Fruit fly (Drosophila melanogaster) whole organism, pupa: ENCODE measurements around the gene Utx.

ENCODE experiments used
- Pif1A ChIP-seq: fragments of 200-800 bp; sonication (Bioruptor generic); optimal IDR thresholded peaks from 3 replicates; lab custom pipeline; 2016; ENCODE audit warnings: missing biosample characterization, missing genetic modification characterization
- fd96Ca ChIP-seq: fragments of 200-800 bp; sonication (Bioruptor generic); IDR thresholded peaks from 3 replicates; pipeline ENCODE4 v1.3.6; 2022; ENCODE audit warnings: missing biosample characterization, missing genetic modification characterization
- gl ChIP-seq: fragments of 200-800 bp; sonication (Bioruptor generic); optimal IDR thresholded peaks from 2 replicates; lab custom pipeline; 2018; ENCODE audit warnings: missing biosample characterization, mild to moderate bottlenecking, missing genetic modification characterization

dm6 chr2L:10280772-10281171, 2.2 kb upstream of the Utx start, which contains the start of gene CG34043:
- TF ChIP-seq fd96Ca (GFP tag; lab: Robert Waterston, UW) (no peak), Pif1A (no peak), gl (no peak)
